Worm (Caenorhabditis elegans): ENCODE measurements around the gene Y67A10A.7.

DNA sequence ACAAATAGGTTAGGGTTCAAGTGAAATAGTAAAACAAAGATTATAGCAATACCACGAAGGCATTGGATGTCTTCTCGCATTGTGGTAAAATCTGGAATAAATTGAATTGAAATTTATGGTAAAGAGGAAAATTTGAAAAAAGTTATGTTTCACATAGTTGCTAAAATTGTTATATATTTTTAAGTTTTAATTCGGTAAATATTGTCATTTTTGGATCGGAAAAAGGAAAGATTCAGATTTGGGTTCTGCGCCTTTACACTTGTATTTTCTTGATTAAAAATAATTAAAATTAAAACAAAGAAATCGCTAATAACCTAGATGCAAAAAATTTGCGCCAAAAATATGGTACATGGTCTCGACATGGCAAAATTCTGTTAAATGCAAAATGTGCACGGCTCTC is 23.3 kb upstream of the Y67A10A.7 start, which contains the start of gene oac-56:
- TF ChIP-seq php-3 (GFP tag; IDR thresholded peaks at IDR 0.05): no peak
- TF ChIP-seq ZK546.5 (tag; optimal IDR thresholded peaks at IDR 0.05): no peak
- no peak for TF ChIP-seq nhr-10 (tag; optimal IDR thresholded peaks at IDR 0.05)
- no peak for TF ChIP-seq sdz-12 (GFP tag; optimal IDR thresholded peaks at IDR 0.05)
- no peak for TF ChIP-seq nhr-237 (tag; optimal IDR thresholded peaks at IDR 0.05)
- no peak for TF ChIP-seq lin-13 (GFP tag; optimal IDR thresholded peaks at IDR 0.05)

All from whole organism, L4 larva.